Worm (Caenorhabditis elegans): ENCODE results near the gene F53H4.3.
A peak's percentile ranks its signal among the peaks of the same experiment; 100 is the strongest.

- TF ChIP-seq ces-1 (GFP tag; optimal IDR thresholded peaks at IDR 0.05) (no peak), tbx-8 (GFP tag; optimal IDR thresholded peaks at IDR 0.05) (no peak), sptf-1 (tag; optimal IDR thresholded peaks at IDR 0.05) (peak; percentile 11)
Measured at ce11 chrX:15865868-15866555, 21.4 kb downstream of the F53H4.3 start, which contains the start of the genes csb-1 and F53H4.4.

All from whole organism, mixed stage, embryonic.